Worm (Caenorhabditis elegans) whole organism, L1 larva: ENCODE results near the gene bus-17.

ENCODE experiments used
- C16A3.4 ChIP-seq: fragments of 150-350 bp; optimal IDR thresholded peaks from 2 replicates; lab custom pipeline; 2014; ENCODE audit warnings: missing biosample characterization, missing genetic modification characterization
- F16B12.6 ChIP-seq: fragments of 150-350 bp; optimal IDR thresholded peaks from 2 replicates; lab custom pipeline; 2014; ENCODE audit warnings: missing biosample characterization, missing genetic modification characterization
- Y116A8C.19 ChIP-seq: sonication (generic microtip); optimal IDR thresholded peaks from 2 replicates; lab custom pipeline; 2016; ENCODE audit warnings: missing compliant biosample characterization, missing genetic modification characterization, borderline replicate concordance
- aha-1 ChIP-seq: fragments of 150-350 bp; optimal IDR thresholded peaks from 2 replicates; lab custom pipeline; 2014; ENCODE audit warnings: missing biosample characterization, missing genetic modification characterization
- aly-2 ChIP-seq: fragments of 150-350 bp; optimal IDR thresholded peaks from 2 replicates; lab custom pipeline; 2014; ENCODE audit warnings: missing biosample characterization, missing genetic modification characterization
- ama-1 ChIP-seq: fragments of 150-350 bp; optimal IDR thresholded peaks from 2 replicates; lab custom pipeline; 2014
- blmp-1 ChIP-seq: fragments of 150-350 bp; optimal IDR thresholded peaks from 2 replicates; lab custom pipeline; 2014; ENCODE audit warnings: missing biosample characterization, missing genetic modification characterization
- ceh-8 ChIP-seq: fragments of 200-800 bp; sonication (Bioruptor generic); optimal IDR thresholded peaks from 2 replicates; lab custom pipeline; 2018; ENCODE audit warnings: mild to moderate bottlenecking, missing genetic modification characterization, moderate library complexity, missing compliant biosample characterization
- ceh-88 ChIP-seq: fragments of 200-800 bp; sonication (Bioruptor generic); IDR thresholded peaks from 2 replicates; pipeline ENCODE4 v1.3.6; 2022; ENCODE audit warnings: missing genetic modification characterization, missing compliant biosample characterization
- efl-1 ChIP-seq, 4 experiments: fragments of 150-350 bp; optimal IDR thresholded peaks in 3 of 4; peaks in 1 of 4; 1 replicate in 1 of 4; 2 replicates in 3 of 4; lab custom pipeline; 2014; ENCODE audit warnings: missing biosample characterization in 2 of 4, missing genetic modification characterization in 2 of 4, missing genetic modification reagents in 2 of 4
- elt-2 ChIP-seq: sonication (generic microtip); optimal IDR thresholded peaks from 2 replicates; lab custom pipeline; 2016; ENCODE audit warnings: missing genetic modification characterization, mild to moderate bottlenecking, inconsistent platforms, missing compliant biosample characterization, missing genetic modification reagents
- grh-1 ChIP-seq: fragments of 200-800 bp; sonication (Bioruptor generic); IDR thresholded peaks from 2 replicates; pipeline ENCODE4 v1.3.6; 2022; ENCODE audit warnings: missing genetic modification reagents, missing genetic modification characterization, missing compliant biosample characterization
- hlh-17 ChIP-seq: fragments of 200-800 bp; sonication (Bioruptor generic); optimal IDR thresholded peaks from 2 replicates; lab custom pipeline; 2018; ENCODE audit warnings: missing genetic modification characterization, mild to moderate bottlenecking, missing compliant biosample characterization, moderate library complexity, borderline replicate concordance
- hlh-4 ChIP-seq: sonication (generic microtip); optimal IDR thresholded peaks from 2 replicates; lab custom pipeline; 2016; ENCODE audit warnings: mild to moderate bottlenecking, missing genetic modification characterization, missing compliant biosample characterization
- isw-1 ChIP-seq: fragments of 200-800 bp; sonication (Bioruptor generic); IDR thresholded peaks from 2 replicates; pipeline ENCODE4 v1.3.6; 2022; ENCODE audit warnings: missing genetic modification characterization, missing compliant biosample characterization
- lin-13 ChIP-seq: fragments of 150-350 bp; optimal IDR thresholded peaks from 2 replicates; lab custom pipeline; 2014; ENCODE audit warnings: missing biosample characterization, missing genetic modification reagents, missing genetic modification characterization
- lin-15B ChIP-seq: fragments of 150-350 bp; sonication (generic microtip); optimal IDR thresholded peaks from 3 replicates; lab custom pipeline; 2014; ENCODE audit warnings: missing biosample characterization, missing genetic modification characterization
- lir-3 ChIP-seq: sonication (generic microtip); optimal IDR thresholded peaks from 2 replicates; lab custom pipeline; 2016; ENCODE audit warnings: mild to moderate bottlenecking, missing genetic modification characterization, moderate library complexity, missing compliant biosample characterization; ENCODE audit not compliant: poor library complexity
- mab-9 ChIP-seq: fragments of 200-800 bp; sonication (Bioruptor generic); IDR thresholded peaks from 2 replicates; pipeline ENCODE4 v1.3.6; 2022; ENCODE audit warnings: missing genetic modification reagents, missing genetic modification characterization, missing compliant biosample characterization
- mdl-1 ChIP-seq, 2 experiments: fragments of 150-350 bp; optimal IDR thresholded peaks; 2 replicates each; lab custom pipeline; 2014 to 2017; ENCODE audit warnings: missing biosample characterization in 2 of 2, missing genetic modification characterization in 2 of 2, inconsistent platforms in 1 of 2
- nhr-19 ChIP-seq: fragments of 200-800 bp; sonication (Bioruptor generic); conservative IDR thresholded peaks from 2 replicates; pipeline ENCODE4 v1.3.6; 2022; ENCODE audit warnings: missing genetic modification characterization, missing compliant biosample characterization
- nhr-20 ChIP-seq: sonication (generic microtip); optimal IDR thresholded peaks from 2 replicates; lab custom pipeline; 2016; ENCODE audit warnings: mild to moderate bottlenecking, missing genetic modification characterization, missing compliant biosample characterization
- nhr-84 ChIP-seq: sonication (generic microtip); optimal IDR thresholded peaks from 2 replicates; lab custom pipeline; 2017; ENCODE audit warnings: missing biosample characterization, missing genetic modification characterization
- pqm-1 ChIP-seq: sonication (generic microtip); optimal IDR thresholded peaks from 3 replicates; lab custom pipeline; 2017; ENCODE audit warnings: missing biosample characterization, missing genetic modification characterization
- skn-1 ChIP-seq: fragments of 150-350 bp; optimal IDR thresholded peaks from 2 replicates; lab custom pipeline; 2014; ENCODE audit warnings: missing biosample characterization, missing genetic modification characterization
- snpc-4 ChIP-seq: fragments of 150-350 bp; optimal IDR thresholded peaks from 2 replicates; lab custom pipeline; 2014; ENCODE audit warnings: missing biosample characterization, missing genetic modification characterization
- snu-23 ChIP-seq: sonication (generic microtip); optimal IDR thresholded peaks from 2 replicates; lab custom pipeline; 2016; ENCODE audit warnings: missing genetic modification characterization, missing compliant biosample characterization
- unc-86 ChIP-seq: sonication (generic microtip); optimal IDR thresholded peaks from 2 replicates; lab custom pipeline; 2016; ENCODE audit warnings: missing genetic modification characterization, missing compliant biosample characterization
- vab-15 ChIP-seq: sonication (generic microtip); optimal IDR thresholded peaks from 2 replicates; lab custom pipeline; 2017; ENCODE audit warnings: missing genotype, mild to moderate bottlenecking, missing genetic modification characterization, missing compliant biosample characterization
- ztf-11 ChIP-seq, 2 experiments: sonication (generic microtip); optimal IDR thresholded peaks; 2 replicates each; lab custom pipeline; 2016 to 2017; ENCODE audit warnings: missing genetic modification characterization in 2 of 2, missing biosample characterization in 1 of 2, missing compliant biosample characterization in 1 of 2

The bus-17 gene

ce11 chrX:15769895-15770559 lies 3.9 kb upstream of the bus-17 start:
- TF ChIP-seq elt-2 (tag; lab: Kevin White, UChicago) = peak; percentile 67
- TF ChIP-seq hlh-4 = no peak

ce11 chrX:15768532-15768931 lies 2.4 kb upstream of the bus-17 start:
- TF ChIP-seq mdl-1 (tag; optimal IDR thresholded peaks at IDR 0.05; lab: Kevin White, UChicago) (no peak), snpc-4 (peak; percentile 20)

- TF ChIP-seq nhr-20 (tag; lab: Kevin White, UChicago) (no peak), nhr-84 (no peak), snpc-4 (peak; percentile 36)
Observed at ce11 chrX:15766861-15767260, 707 bp upstream of the bus-17 start.

ce11 chrX:15759222-15759621 lies 6.9 kb downstream of the bus-17 start:
- TF ChIP-seq hlh-4 (no peak), snpc-4 (peak; percentile 25)
- TF ChIP-seq, all 84 proteins: peak for 1

ce11 chrX:15757169-15757568 lies 9.0 kb downstream of the bus-17 start, which contains the start of gene wrt-4:
Gene wrt-4, minus strand, starts transcription at chrX:15757269.
- TF ChIP-seq hlh-17 (GFP tag; lab: Kevin White, UChicago) (no peak), grh-1 (GFP tag; lab: Robert Waterston, UW) (no peak), efl-1 (optimal IDR thresholded peaks at IDR 0.05; lab: Kevin White, UChicago) (no peak), efl-1 (GFP tag; optimal IDR thresholded peaks at IDR 0.05 in 1 of 2; lab: Kevin White, UChicago) (no peak), ztf-11 (tag; optimal IDR thresholded peaks at IDR 0.05; lab: Kevin White, UChicago) (no peak), aly-2 (tag; lab: Kevin White, UChicago) (no peak), unc-86 (tag; lab: Kevin White, UChicago) (no peak), C16A3.4 (no peak), ceh-8 (GFP tag; lab: Kevin White, UChicago) (no peak), snu-23 (GFP tag; lab: Kevin White, UChicago) (no peak), lir-3 (tag; lab: Kevin White, UChicago) (no peak), mdl-1 (tag; optimal IDR thresholded peaks at IDR 0.05; lab: Kevin White, UChicago) (no peak), mab-9 (GFP tag; lab: Robert Waterston, UW) (no peak), lin-15B (tag; lab: Kevin White, UChicago) (no peak), nhr-19 (GFP tag; lab: Robert Waterston, UW) (no peak), pqm-1 (tag; lab: Kevin White, UChicago) (no peak), skn-1 (tag; lab: Kevin White, UChicago) (no peak), vab-15 (tag; lab: Kevin White, UChicago) (no peak), Y116A8C.19 (no peak), ceh-88 (GFP tag; lab: Robert Waterston, UW) (no peak), isw-1 (no peak)

ce11 chrX:15751245-15751644 lies 14.9 kb downstream of the bus-17 start:
- TF ChIP-seq ama-1 (lab: Kevin White, UChicago) = no peak
- no peak for TF ChIP-seq skn-1 (tag; lab: Kevin White, UChicago)
- no peak for TF ChIP-seq lin-13 (GFP tag; lab: Kevin White, UChicago)
- TF ChIP-seq lin-15B (tag; lab: Kevin White, UChicago) = no peak
- no peak for TF ChIP-seq F16B12.6 (tag; lab: Kevin White, UChicago)
- TF ChIP-seq unc-86 (tag; lab: Kevin White, UChicago) = no peak

ce11 chrX:15747814-15748213 lies 18.3 kb downstream of the bus-17 start:
- TF ChIP-seq aha-1 (no peak), lin-15B (tag; lab: Kevin White, UChicago) (peak; percentile 27), blmp-1 (tag; lab: Kevin White, UChicago) (peak; percentile 59)
